Worm (Caenorhabditis elegans) whole organism, L2 larva: ENCODE measurements around the gene W07G4.1.

Experiments
- ama-1 ChIP-seq: fragments of 150-350 bp; optimal IDR thresholded peaks from 2 replicates; lab custom pipeline; 2018; ENCODE audit warnings: inconsistent platforms
- gmeb-1 ChIP-seq: fragments of 150-350 bp; optimal IDR thresholded peaks from 2 replicates; lab custom pipeline; 2014; ENCODE audit warnings: missing biosample characterization, missing genetic modification characterization
- lin-13 ChIP-seq: fragments of 150-350 bp; optimal IDR thresholded peaks from 2 replicates; lab custom pipeline; 2014; ENCODE audit warnings: missing biosample characterization, missing genetic modification reagents, missing genetic modification characterization
- unc-62 ChIP-seq: fragments of 150-350 bp; optimal IDR thresholded peaks from 2 replicates; lab custom pipeline; 2014; ENCODE audit warnings: missing biosample characterization, missing genetic modification reagents, missing genetic modification characterization

- TF ChIP-seq unc-62 (GFP tag; lab: Kevin White, UChicago) (no peak), lin-13 (GFP tag; lab: Kevin White, UChicago) (no peak), ama-1 (lab: Kevin White, UChicago) (no peak), gmeb-1 (no peak)
Measured at ce11 chrV:13036466-13036865, 3.1 kb downstream of the W07G4.1 start, which contains the start of gene W07G4.2.
